Fruit fly (Drosophila melanogaster) whole organism, embryonic: ENCODE results near the gene Mgstl.

Source experiments
- B-H2 ChIP-seq: fragments of 200-800 bp; sonication (Bioruptor generic); optimal IDR thresholded peaks from 2 replicates; lab custom pipeline; 2018; ENCODE audit warnings: missing biosample characterization, mild to moderate bottlenecking, missing genetic modification characterization
- CG10274 ChIP-seq: fragments of 200-800 bp; sonication (Bioruptor generic); optimal IDR thresholded peaks from 3 replicates; lab custom pipeline; 2017; ENCODE audit warnings: missing biosample characterization, mild to moderate bottlenecking, missing genetic modification characterization
- CG12104 ChIP-seq: fragments of 200-800 bp; sonication (Bioruptor generic); optimal IDR thresholded peaks from 3 replicates; lab custom pipeline; 2016; ENCODE audit warnings: missing biosample characterization, missing genetic modification characterization
- CG12155 ChIP-seq: fragments of 200-800 bp; sonication (Bioruptor generic); optimal IDR thresholded peaks from 3 replicates; lab custom pipeline; 2016; ENCODE audit warnings: missing biosample characterization, missing genetic modification characterization
- CG12659 ChIP-seq: fragments of 200-800 bp; sonication (Bioruptor generic); optimal IDR thresholded peaks from 3 replicates; lab custom pipeline; 2017; ENCODE audit warnings: mild to moderate bottlenecking, missing biosample characterization, missing genetic modification reagents, missing genetic modification characterization
- CG12769 ChIP-seq: fragments of 200-800 bp; sonication (Bioruptor generic); optimal IDR thresholded peaks from 2 replicates; lab custom pipeline; 2019; ENCODE audit warnings: missing biosample characterization, mild to moderate bottlenecking, missing genetic modification characterization, moderate library complexity
- CG13296 ChIP-seq: fragments of 200-800 bp; sonication (Bioruptor generic); optimal IDR thresholded peaks from 3 replicates; lab custom pipeline; 2018; ENCODE audit warnings: missing biosample characterization, mild to moderate bottlenecking, missing genetic modification characterization
- CG1603 ChIP-seq: fragments of 200-800 bp; sonication (Bioruptor generic); optimal IDR thresholded peaks from 2 replicates; lab custom pipeline; 2019; ENCODE audit warnings: missing biosample characterization, mild to moderate bottlenecking, missing genetic modification characterization, moderate library complexity
- CG17385 ChIP-seq: fragments of 200-800 bp; sonication (Bioruptor generic); optimal IDR thresholded peaks from 3 replicates; lab custom pipeline; 2018; ENCODE audit warnings: missing biosample characterization, mild to moderate bottlenecking, missing genetic modification characterization
- CG18011 ChIP-seq: fragments of 200-800 bp; sonication (Bioruptor generic); optimal IDR thresholded peaks from 2 replicates; lab custom pipeline; 2017; ENCODE audit warnings: missing biosample characterization, missing genetic modification characterization, mild to moderate bottlenecking, moderate library complexity, missing genotype
- CG32767 ChIP-seq: fragments of 200-800 bp; sonication (Bioruptor generic); IDR thresholded peaks from 2 replicates; pipeline ENCODE4 v1.3.6; 2022; ENCODE audit warnings: missing biosample characterization, missing genetic modification characterization
- CG34422 ChIP-seq: fragments of 200-800 bp; sonication (Bioruptor generic); IDR thresholded peaks from 3 replicates; pipeline ENCODE4 v1.3.6; 2022; ENCODE audit warnings: missing biosample characterization, missing genetic modification characterization
- CG5245 ChIP-seq: fragments of 200-800 bp; sonication (Bioruptor generic); optimal IDR thresholded peaks from 3 replicates; lab custom pipeline; 2016; ENCODE audit warnings: missing biosample characterization, missing genetic modification characterization
- CG6813 ChIP-seq: fragments of 200-800 bp; sonication (Bioruptor generic); optimal IDR thresholded peaks from 2 replicates; lab custom pipeline; 2017; ENCODE audit warnings: missing biosample characterization, missing genetic modification characterization, mild to moderate bottlenecking, moderate library complexity, missing genetic modification reagents
- CG8290 ChIP-seq, 3 experiments: fragments of 200-800 bp; sonication (Bioruptor generic); optimal IDR thresholded peaks; 2 replicates each; lab custom pipeline; 2016 to 2019; ENCODE audit warnings: missing biosample characterization in 3 of 3, missing genetic modification characterization in 3 of 3, mild to moderate bottlenecking in 2 of 3, moderate library complexity in 1 of 3
- D ChIP-seq, 2 experiments: fragments of 200-800 bp in 1 of 2; fragments of >200 bp in 1 of 2; sonication (Bioruptor generic) in 1 of 2; optimal IDR thresholded peaks; 2 replicates in 1 of 2; 3 replicates in 1 of 2; lab custom pipeline; 2017; ENCODE audit warnings: mild to moderate bottlenecking in 1 of 2, missing biosample characterization in 1 of 2, missing genetic modification characterization in 1 of 2, missing genetic modification reagents in 1 of 2
- D19A ChIP-seq: fragments of 200-800 bp; optimal IDR thresholded peaks from 3 replicates; lab custom pipeline; 2019; ENCODE audit warnings: missing biosample characterization, mild to moderate bottlenecking, missing genetic modification characterization, moderate library complexity
- Dbx ChIP-seq: fragments of 200-800 bp; sonication (Bioruptor generic); IDR thresholded peaks from 3 replicates; pipeline ENCODE4 v1.3.6; 2022; ENCODE audit warnings: missing biosample characterization, missing genetic modification characterization
- Dp ChIP-seq: fragments of 200-800 bp; sonication (Bioruptor generic); optimal IDR thresholded peaks from 2 replicates; lab custom pipeline; 2018; ENCODE audit warnings: missing biosample characterization, mild to moderate bottlenecking, missing genetic modification characterization, moderate library complexity
- Fer2 ChIP-seq: fragments of 200-800 bp; sonication (Bioruptor generic); optimal IDR thresholded peaks from 2 replicates; lab custom pipeline; 2018; ENCODE audit warnings: missing biosample characterization, mild to moderate bottlenecking, missing genetic modification characterization, moderate library complexity
- Fer3 ChIP-seq: fragments of 200-800 bp; sonication (Bioruptor generic); optimal IDR thresholded peaks from 2 replicates; lab custom pipeline; 2018; ENCODE audit warnings: missing biosample characterization, mild to moderate bottlenecking, missing genetic modification characterization, moderate library complexity
- MBD-R2 ChIP-seq: fragments of 200-800 bp; sonication (Bioruptor generic); IDR thresholded peaks from 2 replicates; pipeline ENCODE4 v1.3.6; 2022; ENCODE audit warnings: missing biosample characterization, missing genetic modification characterization
- NC2α ChIP-seq: fragments of 200-800 bp; sonication (Bioruptor generic); optimal IDR thresholded peaks from 2 replicates; lab custom pipeline; 2016; ENCODE audit warnings: missing biosample characterization, missing genetic modification characterization
- NfI ChIP-seq: fragments of 200-800 bp; sonication (Bioruptor generic); optimal IDR thresholded peaks from 3 replicates; lab custom pipeline; 2018; ENCODE audit warnings: missing biosample characterization, mild to moderate bottlenecking, missing genetic modification characterization, moderate library complexity
- ap ChIP-seq: fragments of 200-800 bp; sonication (Bioruptor generic); IDR thresholded peaks from 2 replicates; pipeline ENCODE4 v1.3.6; 2022; ENCODE audit warnings: missing biosample characterization, missing genetic modification characterization
- bab2 ChIP-seq: fragments of 200-800 bp; sonication (Bioruptor generic); optimal IDR thresholded peaks from 2 replicates; lab custom pipeline; 2016; ENCODE audit warnings: missing biosample characterization, missing genetic modification characterization
- br ChIP-seq: fragments of >200 bp; optimal IDR thresholded peaks from 2 replicates; lab custom pipeline; 2017
- cato ChIP-seq: fragments of 200-800 bp; sonication (Bioruptor generic); optimal IDR thresholded peaks from 2 replicates; lab custom pipeline; 2016; ENCODE audit warnings: missing biosample characterization, missing genetic modification characterization, borderline replicate concordance
- dati ChIP-seq: fragments of 200-800 bp; sonication (Bioruptor generic); IDR thresholded peaks from 2 replicates; pipeline ENCODE4 v1.3.6; 2022; ENCODE audit warnings: missing biosample characterization, missing genetic modification characterization
- fd102C ChIP-seq: fragments of 200-800 bp; sonication (Bioruptor generic); optimal IDR thresholded peaks from 2 replicates; lab custom pipeline; 2018; ENCODE audit warnings: missing biosample characterization, mild to moderate bottlenecking, missing genetic modification characterization, moderate library complexity
- gro ChIP-seq: fragments of 200-800 bp; sonication (Bioruptor generic); optimal IDR thresholded peaks from 2 replicates; lab custom pipeline; 2016; ENCODE audit warnings: missing biosample characterization, missing genetic modification characterization
- hb ChIP-seq: fragments of 200-800 bp; sonication (Bioruptor generic); IDR thresholded peaks from 3 replicates; pipeline ENCODE4 v1.3.6; 2022; ENCODE audit warnings: missing biosample characterization, missing genetic modification characterization; ENCODE audit not compliant: partially characterized antibody
- jing ChIP-seq: fragments of 200-800 bp; sonication (Bioruptor generic); optimal IDR thresholded peaks from 2 replicates; lab custom pipeline; 2018; ENCODE audit warnings: missing biosample characterization, mild to moderate bottlenecking, missing genetic modification characterization
- lola ChIP-seq, 3 experiments: fragments of >200 bp in 2 of 3; fragments of 200-800 bp in 1 of 3; sonication (Bioruptor generic) in 1 of 3; optimal IDR thresholded peaks; 2 replicates each; lab custom pipeline; 2017 to 2019; ENCODE audit warnings: missing biosample characterization in 3 of 3, missing genetic modification characterization in 3 of 3, mild to moderate bottlenecking in 1 of 3, moderate library complexity in 1 of 3
- mam ChIP-seq: fragments of 200-800 bp; sonication (Bioruptor generic); optimal IDR thresholded peaks from 3 replicates; lab custom pipeline; 2016; ENCODE audit warnings: missing biosample characterization, missing genetic modification characterization
- mirr ChIP-seq: fragments of 200-800 bp; sonication (Bioruptor generic); optimal IDR thresholded peaks from 3 replicates; lab custom pipeline; 2018; ENCODE audit warnings: missing biosample characterization, mild to moderate bottlenecking, missing genetic modification characterization
- odd ChIP-seq: fragments of 200-800 bp; sonication (Bioruptor generic); optimal IDR thresholded peaks from 2 replicates; lab custom pipeline; 2017; ENCODE audit warnings: missing biosample characterization, mild to moderate bottlenecking, missing genetic modification characterization
- pnt ChIP-seq: fragments of 200-800 bp; sonication (Bioruptor generic); optimal IDR thresholded peaks from 3 replicates; lab custom pipeline; 2016; ENCODE audit warnings: missing biosample characterization, missing genetic modification characterization
- pzg ChIP-seq: fragments of 200-800 bp; sonication (Bioruptor generic); optimal IDR thresholded peaks from 3 replicates; lab custom pipeline; 2018; ENCODE audit warnings: missing biosample characterization, mild to moderate bottlenecking, missing genetic modification characterization, moderate library complexity
- sens ChIP-seq: fragments of 200-800 bp; sonication (Bioruptor generic); peaks from one replicate; lab custom pipeline; 2016; ENCODE audit warnings: missing biosample characterization, missing genetic modification characterization
- slp2 ChIP-seq: fragments of 200-800 bp; sonication (Bioruptor generic); optimal IDR thresholded peaks from 2 replicates; lab custom pipeline; 2016; ENCODE audit warnings: missing biosample characterization, missing genetic modification characterization
- so ChIP-seq: fragments of 200-800 bp; sonication (Bioruptor generic); IDR thresholded peaks from 3 replicates; pipeline ENCODE4 v1.3.6; 2022; ENCODE audit warnings: missing biosample characterization, missing genetic modification characterization
- stwl ChIP-seq: fragments of 200-800 bp; sonication (Bioruptor generic); optimal IDR thresholded peaks from 3 replicates; lab custom pipeline; 2018; ENCODE audit warnings: missing biosample characterization, mild to moderate bottlenecking, missing genetic modification characterization, moderate library complexity
- twi ChIP-seq: fragments of 200-800 bp; optimal IDR thresholded peaks from 2 replicates; lab custom pipeline; 2019; ENCODE audit warnings: missing biosample characterization, mild to moderate bottlenecking, missing genetic modification characterization, moderate library complexity
- tx ChIP-seq: fragments of 200-800 bp; sonication (Bioruptor generic); optimal IDR thresholded peaks from 2 replicates; lab custom pipeline; 2016; ENCODE audit warnings: missing biosample characterization, missing genetic modification characterization
- wek ChIP-seq: fragments of 200-800 bp; sonication (Bioruptor generic); optimal IDR thresholded peaks from 3 replicates; lab custom pipeline; 2018; ENCODE audit warnings: missing biosample characterization, mild to moderate bottlenecking, missing genetic modification characterization, moderate library complexity
- yki ChIP-seq: fragments of >200 bp; optimal IDR thresholded peaks from 3 replicates; lab custom pipeline; 2018
- zen2 ChIP-seq: fragments of 200-800 bp; sonication (Bioruptor generic); IDR thresholded peaks from 3 replicates; pipeline ENCODE4 v1.3.6; 2022; ENCODE audit warnings: missing biosample characterization, missing genetic modification characterization; ENCODE audit not compliant: partially characterized antibody
- zfh2 ChIP-seq: fragments of 200-800 bp; sonication (Bioruptor generic); optimal IDR thresholded peaks from 2 replicates; lab custom pipeline; 2016; ENCODE audit warnings: missing biosample characterization, missing genetic modification characterization

Gene Mgstl

DNA sequence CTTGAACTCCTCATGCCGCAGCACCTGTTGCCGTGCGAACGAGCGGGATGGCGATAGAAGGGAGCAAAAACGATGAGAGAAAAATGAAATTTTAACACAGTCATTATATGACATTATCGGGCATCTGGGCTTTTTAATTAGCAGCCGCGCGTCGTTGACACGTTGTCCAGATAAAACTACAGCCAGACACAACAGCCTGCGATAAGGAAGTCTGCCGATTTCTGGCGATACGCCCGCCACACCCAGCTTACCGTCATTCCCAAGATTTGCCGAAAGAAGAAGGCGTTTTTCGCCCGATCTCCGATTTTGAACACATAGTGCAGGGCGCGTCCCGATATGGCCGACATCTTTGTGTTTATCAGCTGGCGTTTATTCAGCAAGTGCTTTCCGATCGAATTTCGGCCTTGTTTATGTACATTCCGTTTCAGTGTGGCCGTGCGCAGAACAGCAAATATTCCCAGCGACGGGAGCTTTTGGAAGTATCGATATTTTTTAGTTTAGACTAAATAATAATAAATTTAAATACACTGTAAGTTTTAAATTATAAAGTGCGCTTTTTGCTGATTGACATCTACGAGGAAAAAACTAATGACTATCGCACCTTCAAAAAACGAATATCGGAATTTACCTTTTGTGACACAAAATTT lies 13.9 kb upstream of the Mgstl start, which contains the start of gene CG1532 (continued):
- TF ChIP-seq CG18011 (GFP tag; lab: Kevin White, UChicago): no peak
- TF ChIP-seq so: 0 out of 3 replicates have a peak, but pooled peaks have one; percentile 15
- no peak for TF ChIP-seq wek (GFP tag; lab: Kevin White, UChicago)
- TF ChIP-seq D19A: peak; percentile 8
- TF ChIP-seq zfh2 (GFP tag; lab: Kevin White, UChicago): no peak
- TF ChIP-seq lola (GFP tag; optimal IDR thresholded peaks at IDR 0.05; lab: Kevin White, UChicago): no peak
- peak; percentile 64 for TF ChIP-seq mirr (GFP tag; lab: Kevin White, UChicago)
- peak; percentile 79 for TF ChIP-seq sens (GFP tag; lab: Kevin White, UChicago)
- no peak for TF ChIP-seq dati (GFP tag; lab: Robert Waterston, UW)
- no peak for TF ChIP-seq yki (lab: Kevin White, UChicago)
- TF ChIP-seq CG12155: no peak
- no peak for TF ChIP-seq CG12104 (GFP tag; lab: Kevin White, UChicago)
- no peak for TF ChIP-seq br
- TF ChIP-seq CG32767 (GFP tag; lab: Robert Waterston, UW): no peak
- no peak for TF ChIP-seq odd (GFP tag; lab: Kevin White, UChicago)
- peak; percentile 30 for TF ChIP-seq Dp (GFP tag; lab: Kevin White, UChicago)
- no peak for TF ChIP-seq NfI
- no peak for TF ChIP-seq bab2
- peak; percentile 37; the same call in 1 of the 2 replicates for TF ChIP-seq MBD-R2 (GFP tag; lab: Robert Waterston, UW)
- 0 out of 3 replicates have a peak, but pooled peaks have one; percentile 37 for TF ChIP-seq Dbx (GFP tag; lab: Robert Waterston, UW)
- peak; percentile 32 for TF ChIP-seq CG17385 (GFP tag; lab: Kevin White, UChicago)
- TF ChIP-seq mam: no peak
- TF ChIP-seq zen2: peak; percentile 10; the same call in 1 of the 3 replicates
- no peak for TF ChIP-seq jing (GFP tag; lab: Kevin White, UChicago)
- peak; percentile 2 for TF ChIP-seq CG8290 (GFP tag; optimal IDR thresholded peaks at IDR 0.05; lab: Kevin White, UChicago)
- TF ChIP-seq CG8290 (tag; optimal IDR thresholded peaks at IDR 0.05; lab: Kevin White, UChicago): peak in 1 of 2 experiments; percentile 48
- TF ChIP-seq CG5245 (GFP tag; lab: Kevin White, UChicago): no peak
- no peak for TF ChIP-seq NC2α (GFP tag; lab: Kevin White, UChicago)
- no peak for TF ChIP-seq twi (tag; lab: Kevin White, UChicago)
- TF ChIP-seq D (optimal IDR thresholded peaks at IDR 0.05; lab: Kevin White, UChicago): no peak
- TF ChIP-seq D (GFP tag; optimal IDR thresholded peaks at IDR 0.05; lab: Kevin White, UChicago): no peak
- TF ChIP-seq Fer2 (tag; lab: Kevin White, UChicago): no peak
- peak; percentile 61 for TF ChIP-seq CG12659 (GFP tag; lab: Kevin White, UChicago)
- TF ChIP-seq tx (GFP tag; lab: Kevin White, UChicago): no peak
- TF ChIP-seq CG10274 (GFP tag; lab: Kevin White, UChicago): no peak
- TF ChIP-seq CG6813 (GFP tag; lab: Kevin White, UChicago): peak; percentile 25
- no peak for TF ChIP-seq gro (GFP tag; lab: Kevin White, UChicago)
- peak; percentile 29 for TF ChIP-seq CG12769 (tag; lab: Kevin White, UChicago)
- no peak for TF ChIP-seq B-H2 (GFP tag; lab: Kevin White, UChicago)
- no peak for TF ChIP-seq ap
- TF ChIP-seq pzg: peak; percentile 50
- TF ChIP-seq cato (GFP tag; lab: Kevin White, UChicago): no peak
- no peak for TF ChIP-seq slp2 (GFP tag; lab: Kevin White, UChicago)
- peak; percentile 38 for TF ChIP-seq stwl
- no peak for TF ChIP-seq CG13296 (GFP tag; lab: Kevin White, UChicago)
- no peak for TF ChIP-seq fd102C (GFP tag; lab: Kevin White, UChicago)
- 0 out of 3 replicates have a peak, but pooled peaks have one; percentile 26 for TF ChIP-seq CG34422 (GFP tag; lab: Robert Waterston, UW)
- no peak for TF ChIP-seq hb
- no peak for TF ChIP-seq CG1603
- TF ChIP-seq pnt: no peak
- TF ChIP-seq Fer3 (tag; lab: Kevin White, UChicago): no peak
